Worm (Caenorhabditis elegans) whole organism, late embryonic: ENCODE results near the gene math-40.

Source experiments
- C38D4.7 ChIP-seq: fragments of 200-800 bp; sonication (Bioruptor generic); optimal IDR thresholded peaks from 2 replicates; lab custom pipeline; 2018; ENCODE audit warnings: mild to moderate bottlenecking, missing genetic modification characterization, moderate library complexity, missing compliant biosample characterization
- T23F11.4 ChIP-seq: fragments of 200-800 bp; sonication (Bioruptor generic); optimal IDR thresholded peaks from 2 replicates; lab custom pipeline; 2018; ENCODE audit warnings: mild to moderate bottlenecking, missing genetic modification characterization, missing compliant biosample characterization
- ahr-1 ChIP-seq: sonication (generic microtip); optimal IDR thresholded peaks from 2 replicates; lab custom pipeline; 2016; ENCODE audit warnings: missing genetic modification characterization, missing compliant biosample characterization
- ceh-14 ChIP-seq: sonication (generic microtip); optimal IDR thresholded peaks from 2 replicates; lab custom pipeline; 2016; ENCODE audit warnings: missing genotype, missing genetic modification characterization, missing compliant biosample characterization
- ceh-22 ChIP-seq: sonication (generic microtip); optimal IDR thresholded peaks from 2 replicates; lab custom pipeline; 2017; ENCODE audit warnings: missing biosample characterization, missing genetic modification characterization
- madf-2 ChIP-seq: sonication (generic microtip); optimal IDR thresholded peaks from 2 replicates; lab custom pipeline; 2017; ENCODE audit warnings: missing genetic modification characterization, missing compliant biosample characterization
- nhr-11 ChIP-seq: fragments of 150-350 bp; optimal IDR thresholded peaks from 2 replicates; lab custom pipeline; 2014; ENCODE audit warnings: missing biosample characterization, missing genetic modification characterization
- pax-1 ChIP-seq: fragments of 150-350 bp; optimal IDR thresholded peaks from 2 replicates; lab custom pipeline; 2014; ENCODE audit warnings: missing biosample characterization, missing genetic modification characterization
- unc-86 ChIP-seq: sonication (generic microtip); optimal IDR thresholded peaks from 2 replicates; lab custom pipeline; 2016; ENCODE audit warnings: missing genetic modification characterization, missing compliant biosample characterization

- TF ChIP-seq madf-2 (tag; lab: Kevin White, UChicago) (no peak), ahr-1 (tag; lab: Kevin White, UChicago) (no peak), pax-1 (tag; lab: Kevin White, UChicago) (no peak), unc-86 (tag; lab: Kevin White, UChicago) (no peak), ceh-14 (tag; lab: Kevin White, UChicago) (no peak), ceh-22 (tag; lab: Kevin White, UChicago) (no peak), C38D4.7 (GFP tag; lab: Kevin White, UChicago) (no peak), nhr-11 (tag; lab: Kevin White, UChicago) (no peak), T23F11.4 (GFP tag; lab: Kevin White, UChicago) (no peak)
Observed at ce11 chrII:1836204-1836603, 5.8 kb downstream of the math-40 start, which contains the start of gene T08E11.1.
